Worm (Caenorhabditis elegans): Measurements from ENCODE around the gene Y45G12B.3.

DNA sequence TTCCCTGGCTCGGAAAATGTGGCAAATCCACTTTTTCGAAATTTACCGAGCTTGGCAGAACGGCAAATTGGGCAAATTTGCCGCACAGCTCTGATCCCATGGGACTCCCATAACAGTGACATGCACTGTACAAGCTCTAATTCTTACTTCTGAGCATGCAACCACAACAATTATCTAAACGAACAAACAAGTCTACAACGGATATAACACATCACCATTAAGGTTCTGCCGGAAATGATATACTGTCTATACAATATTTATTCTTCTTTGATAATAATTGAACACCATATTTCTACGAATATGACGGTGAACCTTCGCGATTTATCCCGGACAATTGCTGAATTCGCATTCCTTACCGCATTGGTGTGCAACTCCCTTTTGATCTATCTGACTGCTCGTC is 32.2 kb upstream of the Y45G12B.3 start, which contains the start of gene str-33:
- no peak for TF ChIP-seq nhr-6 (tag; optimal IDR thresholded peaks at IDR 0.05)
- no peak for TF ChIP-seq alr-1 (tag; optimal IDR thresholded peaks at IDR 0.05)
- TF ChIP-seq snpc-4 (tag; optimal IDR thresholded peaks at IDR 0.05) = no peak
- no peak for TF ChIP-seq F13H6.1 (tag; optimal IDR thresholded peaks at IDR 0.05)
- no peak for TF ChIP-seq nhr-12 (tag; optimal IDR thresholded peaks at IDR 0.05)
- no peak for TF ChIP-seq ama-1 (optimal IDR thresholded peaks at IDR 0.05)
- no peak for TF ChIP-seq zag-1 (tag; optimal IDR thresholded peaks at IDR 0.05)
- TF ChIP-seq fos-1 (tag; optimal IDR thresholded peaks at IDR 0.05) = no peak
- TF ChIP-seq lin-39 (tag; optimal IDR thresholded peaks at IDR 0.05) = no peak
- no peak for TF ChIP-seq unc-39 (tag; optimal IDR thresholded peaks at IDR 0.05)
